Worm (Caenorhabditis elegans) whole organism, young adult: ENCODE data around the gene lron-13.

Experiments used
- B0035.1 ChIP-seq: sonication (generic microtip); optimal IDR thresholded peaks from 2 replicates; lab custom pipeline; 2016; ENCODE audit warnings: missing genetic modification characterization, mild to moderate bottlenecking, missing compliant biosample characterization, missing genotype, missing genetic modification reagents
- C06A6.2 ChIP-seq: fragments of 200-800 bp; sonication (Bioruptor generic); conservative IDR thresholded peaks from 2 replicates; pipeline ENCODE4 v1.3.6; 2022; ENCODE audit warnings: missing genetic modification characterization, missing compliant biosample characterization
- C17E4.6 ChIP-seq: fragments of 200-800 bp; sonication (Bioruptor generic); IDR thresholded peaks from 2 replicates; pipeline ENCODE4 v1.3.6; 2022; ENCODE audit warnings: missing genetic modification reagents, missing genetic modification characterization, missing compliant biosample characterization
- F33H1.4 ChIP-seq: fragments of 200-800 bp; sonication (Bioruptor generic); IDR thresholded peaks from 2 replicates; pipeline ENCODE4 v1.3.6; 2022; ENCODE audit warnings: missing genetic modification reagents, missing genetic modification characterization, missing compliant biosample characterization
- F37B4.10 ChIP-seq: fragments of 200-800 bp; sonication (Bioruptor generic); IDR thresholded peaks from 2 replicates; pipeline ENCODE4 v1.3.6; 2022; ENCODE audit warnings: missing genetic modification characterization, missing compliant biosample characterization
- F39B2.1 ChIP-seq: fragments of 200-800 bp; sonication (Bioruptor generic); IDR thresholded peaks from 2 replicates; pipeline ENCODE4 v1.3.6; 2022; ENCODE audit warnings: missing genetic modification reagents, missing genetic modification characterization, missing compliant biosample characterization
- F49E8.2 ChIP-seq: sonication (generic microtip); optimal IDR thresholded peaks from 3 replicates; lab custom pipeline; 2017; ENCODE audit warnings: missing genetic modification characterization, mild to moderate bottlenecking, missing compliant biosample characterization, antibody characterized with exemption, moderate library complexity; ENCODE audit not compliant: insufficient read depth
- F52B5.7 ChIP-seq: sonication (generic microtip); optimal IDR thresholded peaks from 2 replicates; lab custom pipeline; 2016; ENCODE audit warnings: mild to moderate bottlenecking, missing genetic modification characterization, missing compliant biosample characterization
- Y53F4B.3 ChIP-seq: fragments of 200-800 bp; sonication (Bioruptor generic); IDR thresholded peaks from 2 replicates; pipeline ENCODE4 v1.3.6; 2022; ENCODE audit warnings: missing genetic modification reagents, missing genetic modification characterization, missing compliant biosample characterization
- Y53G8AR.9 ChIP-seq: fragments of 200-800 bp; sonication (Bioruptor generic); conservative IDR thresholded peaks from 2 replicates; pipeline ENCODE4 v1.3.6; 2022; ENCODE audit warnings: missing genetic modification reagents, missing genetic modification characterization, missing compliant biosample characterization
- Y79H2A.3 ChIP-seq: fragments of 200-800 bp; sonication (Bioruptor generic); conservative IDR thresholded peaks from 2 replicates; pipeline ENCODE4 v1.3.6; 2022; ENCODE audit warnings: missing genetic modification reagents, missing genetic modification characterization, missing compliant biosample characterization
- Y95B8A.8 ChIP-seq: fragments of 200-800 bp; sonication (Bioruptor generic); IDR thresholded peaks from 2 replicates; pipeline ENCODE4 v1.3.6; 2022; ENCODE audit warnings: missing genetic modification reagents, missing genetic modification characterization, missing compliant biosample characterization
- ZK185.1 ChIP-seq: sonication (generic microtip); optimal IDR thresholded peaks from 2 replicates; lab custom pipeline; 2016; ENCODE audit warnings: mild to moderate bottlenecking, missing genetic modification characterization, missing compliant biosample characterization; ENCODE audit not compliant: poor library complexity, severe bottlenecking
- akir-1 ChIP-seq: fragments of 200-800 bp; sonication (Bioruptor generic); optimal IDR thresholded peaks from 2 replicates; lab custom pipeline; 2018; ENCODE audit warnings: mild to moderate bottlenecking, missing genetic modification characterization, moderate library complexity, missing compliant biosample characterization
- aptf-2 ChIP-seq: fragments of 200-800 bp; sonication (Bioruptor generic); conservative IDR thresholded peaks from 2 replicates; pipeline ENCODE4 v1.3.6; 2022; ENCODE audit warnings: missing genetic modification reagents, missing genetic modification characterization, missing compliant biosample characterization
- attf-3 ChIP-seq: fragments of 200-800 bp; sonication (Bioruptor generic); conservative IDR thresholded peaks from 2 replicates; pipeline ENCODE4 v1.3.6; 2022; ENCODE audit warnings: missing genetic modification reagents, missing genetic modification characterization, missing compliant biosample characterization
- attf-6 ChIP-seq: fragments of 200-800 bp; sonication (Bioruptor generic); IDR thresholded peaks from 2 replicates; pipeline ENCODE4 v1.3.6; 2022; ENCODE audit warnings: missing genetic modification reagents, missing genetic modification characterization, missing compliant biosample characterization
- ccch-3 ChIP-seq: fragments of 200-800 bp; sonication (Bioruptor generic); optimal IDR thresholded peaks from 2 replicates; lab custom pipeline; 2018; ENCODE audit warnings: mild to moderate bottlenecking, missing genetic modification characterization, missing compliant biosample characterization
- cebp-1 ChIP-seq, 2 experiments: fragments of 200-800 bp in 1 of 2; sonication (Bioruptor generic) in 1 of 2; sonication (generic microtip) in 1 of 2; IDR thresholded peaks in 1 of 2; optimal IDR thresholded peaks in 1 of 2; 2 replicates each; pipeline versions ENCODE4 v1.3.6 to Lab custom; 2017 to 2022; ENCODE audit warnings: missing compliant biosample characterization in 2 of 2, missing genetic modification characterization in 2 of 2, mild to moderate bottlenecking in 1 of 2, missing genetic modification reagents in 1 of 2, moderate library complexity in 1 of 2
- ceh-91 ChIP-seq: fragments of 200-800 bp; sonication (Bioruptor generic); IDR thresholded peaks from 2 replicates; pipeline ENCODE4 v1.3.6; 2022; ENCODE audit warnings: missing genetic modification reagents, missing genetic modification characterization, missing compliant biosample characterization
- chd-7 ChIP-seq: sonication (generic microtip); optimal IDR thresholded peaks from 2 replicates; lab custom pipeline; 2016; ENCODE audit warnings: mild to moderate bottlenecking, missing genetic modification characterization, moderate library complexity, missing compliant biosample characterization
- dox-1 ChIP-seq: fragments of 200-800 bp; sonication (Bioruptor generic); IDR thresholded peaks from 2 replicates; pipeline ENCODE4 v1.3.6; 2022; ENCODE audit warnings: missing genetic modification reagents, missing genetic modification characterization, missing compliant biosample characterization
- egrh-3 ChIP-seq: fragments of 200-800 bp; sonication (Bioruptor generic); IDR thresholded peaks from 2 replicates; pipeline ENCODE4 v1.3.6; 2022; ENCODE audit warnings: missing genetic modification reagents, missing genetic modification characterization, missing compliant biosample characterization
- him-1 ChIP-seq: sonication (generic microtip); optimal IDR thresholded peaks from 2 replicates; lab custom pipeline; 2016; ENCODE audit warnings: missing genotype, missing genetic modification reagents, missing genetic modification characterization, missing compliant biosample characterization
- hlh-26 ChIP-seq: fragments of 200-800 bp; sonication (Bioruptor generic); conservative IDR thresholded peaks from 2 replicates; pipeline ENCODE4 v1.3.6; 2022; ENCODE audit warnings: missing genetic modification reagents, missing genetic modification characterization, missing compliant biosample characterization
- hmg-1.2 ChIP-seq: fragments of 200-800 bp; sonication (Bioruptor generic); IDR thresholded peaks from 2 replicates; pipeline ENCODE4 v1.3.6; 2022; ENCODE audit warnings: missing genetic modification reagents, missing genetic modification characterization, missing compliant biosample characterization
- hrde-1 ChIP-seq: sonication (generic microtip); optimal IDR thresholded peaks from 2 replicates; lab custom pipeline; 2016; ENCODE audit warnings: missing genetic modification characterization, mild to moderate bottlenecking, missing compliant biosample characterization, moderate library complexity, missing genotype, missing genetic modification reagents, borderline replicate concordance
- let-607 ChIP-seq, 2 experiments: fragments of 200-800 bp in 1 of 2; sonication (Bioruptor generic) in 1 of 2; sonication (generic microtip) in 1 of 2; optimal IDR thresholded peaks; 2 replicates each; lab custom pipeline; 2016 to 2018; ENCODE audit warnings: mild to moderate bottlenecking in 2 of 2, missing compliant biosample characterization in 2 of 2, missing genetic modification characterization in 2 of 2, moderate library complexity in 2 of 2, missing genotype in 1 of 2
- lir-1 ChIP-seq: fragments of 200-800 bp; sonication (Bioruptor generic); conservative IDR thresholded peaks from 2 replicates; pipeline ENCODE4 v1.3.6; 2022; ENCODE audit warnings: missing genetic modification reagents, missing genetic modification characterization, missing compliant biosample characterization
- madf-10 ChIP-seq: sonication (generic microtip); optimal IDR thresholded peaks from 2 replicates; lab custom pipeline; 2016; ENCODE audit warnings: mild to moderate bottlenecking, missing genetic modification characterization, missing compliant biosample characterization
- madf-6 ChIP-seq: fragments of 200-800 bp; sonication (Bioruptor generic); IDR thresholded peaks from 2 replicates; pipeline ENCODE4 v1.3.6; 2022; ENCODE audit warnings: missing genetic modification reagents, missing genetic modification characterization, missing compliant biosample characterization
- mcd-1 ChIP-seq: fragments of 200-800 bp; sonication (Bioruptor generic); IDR thresholded peaks from 2 replicates; pipeline ENCODE4 v1.3.6; 2022; ENCODE audit warnings: missing genetic modification reagents, missing genetic modification characterization, missing compliant biosample characterization
- mxl-1 ChIP-seq: sonication (generic microtip); optimal IDR thresholded peaks from 2 replicates; lab custom pipeline; 2016; ENCODE audit warnings: missing genetic modification characterization, missing compliant biosample characterization
- nhr-179 ChIP-seq: sonication (generic microtip); optimal IDR thresholded peaks from 2 replicates; lab custom pipeline; 2016; ENCODE audit warnings: mild to moderate bottlenecking, missing genetic modification characterization, missing compliant biosample characterization
- nhr-27 ChIP-seq: fragments of 200-800 bp; sonication (Bioruptor generic); optimal IDR thresholded peaks from 2 replicates; lab custom pipeline; 2018; ENCODE audit warnings: mild to moderate bottlenecking, missing genetic modification characterization, moderate library complexity, missing compliant biosample characterization
- nhr-80 ChIP-seq: sonication (generic microtip); optimal IDR thresholded peaks from 2 replicates; lab custom pipeline; 2016; ENCODE audit warnings: missing genetic modification characterization, missing compliant biosample characterization
- rcor-1 ChIP-seq: fragments of 200-800 bp; sonication (Bioruptor generic); IDR thresholded peaks from 2 replicates; pipeline ENCODE4 v1.3.6; 2022; ENCODE audit warnings: missing genetic modification reagents, missing genetic modification characterization, missing compliant biosample characterization
- rec-8 ChIP-seq, 2 experiments: sonication (generic microtip); optimal IDR thresholded peaks; 2 replicates each; lab custom pipeline; 2016; ENCODE audit warnings: mild to moderate bottlenecking in 2 of 2, missing genetic modification characterization in 2 of 2, missing genetic modification reagents in 2 of 2, missing genotype in 2 of 2, missing biosample characterization in 1 of 2, missing compliant biosample characterization in 1 of 2, moderate library complexity in 1 of 2
- tbp1 ChIP-seq: fragments of 200-800 bp; sonication (Bioruptor generic); optimal IDR thresholded peaks from 2 replicates; lab custom pipeline; 2018; ENCODE audit warnings: mild to moderate bottlenecking, missing genetic modification characterization, missing compliant biosample characterization
- unc-62 ChIP-seq: fragments of 150-350 bp; optimal IDR thresholded peaks from 2 replicates; lab custom pipeline; 2014; ENCODE audit warnings: missing biosample characterization, missing genetic modification reagents, missing genetic modification characterization
- zim-3 ChIP-seq: sonication (generic microtip); optimal IDR thresholded peaks from 2 replicates; lab custom pipeline; 2017; ENCODE audit warnings: mild to moderate bottlenecking, missing genetic modification characterization, moderate library complexity, missing compliant biosample characterization

Gene lron-13

ce11 chrIII:13527424-13528097 lies at the start of gene lron-13:
lron-13 (plus strand) TSS chrIII:13527438.
- TF ChIP-seq nhr-80 (peak; percentile 74), Y53F4B.3 (GFP tag; lab: Robert Waterston, UW) (no peak), B0035.1 (tag; lab: Kevin White, UChicago) (no peak), cebp-1 (GFP tag; IDR thresholded peaks at IDR 0.05; lab: Robert Waterston, UW) (no peak), cebp-1 (tag; optimal IDR thresholded peaks at IDR 0.05; lab: Kevin White, UChicago) (peak; percentile 13), egrh-3 (GFP tag; lab: Robert Waterston, UW) (no peak), lir-1 (GFP tag; lab: Robert Waterston, UW) (no peak), ceh-91 (GFP tag; lab: Robert Waterston, UW) (no peak), attf-6 (GFP tag; lab: Robert Waterston, UW) (0 out of 2 replicates have a peak, but pooled peaks have one; percentile 28), nhr-27 (tag; lab: Kevin White, UChicago) (no peak), rec-8 (tag; optimal IDR thresholded peaks at IDR 0.05; lab: Kevin White, UChicago) (no peak), zim-3 (tag; lab: Kevin White, UChicago) (no peak), aptf-2 (no peak), attf-3 (GFP tag; lab: Robert Waterston, UW) (no peak), dox-1 (GFP tag; lab: Robert Waterston, UW) (peak; percentile 58), Y79H2A.3 (GFP tag; lab: Robert Waterston, UW) (no peak), C06A6.2 (GFP tag; lab: Robert Waterston, UW) (no peak), chd-7 (tag; lab: Kevin White, UChicago) (peak; percentile 32), C17E4.6 (GFP tag; lab: Robert Waterston, UW) (no peak), him-1 (tag; lab: Kevin White, UChicago) (no peak), ZK185.1 (tag; lab: Kevin White, UChicago) (no peak), F37B4.10 (GFP tag; lab: Robert Waterston, UW) (0 out of 2 replicates have a peak, but pooled peaks have one; percentile 20), hmg-1.2 (GFP tag; lab: Robert Waterston, UW) (peak; percentile 30; the same call in 1 of the 2 replicates), F33H1.4 (no peak), madf-6 (GFP tag; lab: Robert Waterston, UW) (0 out of 2 replicates have a peak, but pooled peaks have one; percentile 27), tbp1 (GFP tag; lab: Kevin White, UChicago) (no peak), mcd-1 (GFP tag; lab: Robert Waterston, UW) (peak; percentile 49), Y95B8A.8 (GFP tag; lab: Robert Waterston, UW) (no peak), Y53G8AR.9 (0 out of 2 replicates have a peak, but pooled peaks have one; percentile 48)

DNA sequence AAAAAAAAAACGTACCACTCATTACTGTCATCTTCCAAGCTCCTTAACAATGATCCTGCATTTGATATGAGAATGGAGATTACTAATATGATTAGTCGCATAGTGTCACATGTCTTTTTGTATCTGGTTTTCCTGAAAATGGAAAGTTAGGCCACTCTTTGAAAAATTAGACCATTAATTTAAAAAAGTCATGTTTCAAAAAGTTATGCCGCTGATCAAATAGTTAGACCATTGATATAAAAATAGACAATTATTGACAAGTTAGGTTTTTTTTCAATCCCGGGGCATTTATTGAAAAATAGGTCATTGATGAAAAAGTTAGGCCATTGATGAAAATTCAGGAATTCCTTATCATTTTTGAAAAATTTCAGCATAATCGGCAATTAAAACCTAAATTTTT lies 43.2 kb upstream of the lron-13 start, which contains the start of gene acc-4:
Gene acc-4, minus strand, starts transcription at position 101 of the 400 bp plus-strand sequence.
- TF ChIP-seq madf-10 (tag; lab: Kevin White, UChicago) = no peak
- no peak for TF ChIP-seq hrde-1 (tag; lab: Kevin White, UChicago)
- no peak for TF ChIP-seq mxl-1 (tag; lab: Kevin White, UChicago)
- TF ChIP-seq F52B5.7 (tag; lab: Kevin White, UChicago) = no peak
- no peak for TF ChIP-seq akir-1 (GFP tag; lab: Kevin White, UChicago)
- no peak for TF ChIP-seq let-607 (tag; optimal IDR thresholded peaks at IDR 0.05; lab: Kevin White, UChicago)
- TF ChIP-seq unc-62 (GFP tag; lab: Kevin White, UChicago) = no peak
- no peak for TF ChIP-seq F39B2.1 (GFP tag; lab: Robert Waterston, UW)
- no peak for TF ChIP-seq mcd-1 (GFP tag; lab: Robert Waterston, UW)
- TF ChIP-seq nhr-179 = no peak
- TF ChIP-seq ccch-3 = no peak
- TF ChIP-seq F49E8.2 (tag; lab: Kevin White, UChicago) = no peak
- no peak for TF ChIP-seq rcor-1 (GFP tag; lab: Robert Waterston, UW)
- TF ChIP-seq hlh-26 (GFP tag; lab: Robert Waterston, UW) = no peak
- TF ChIP-seq hmg-1.2 (GFP tag; lab: Robert Waterston, UW) = no peak
